Fruit fly (Drosophila melanogaster) S2 (cell line): ENCODE measurements around the gene CG7695.

Experiments used
- CG8478 ChIP-seq: fragments of >200 bp; optimal IDR thresholded peaks from 2 replicates; lab custom pipeline; 2018
- CTCF ChIP-seq, 2 experiments: fragments of >200 bp; optimal IDR thresholded peaks; 2 replicates each; lab custom pipeline; 2018

dm6 chr3R:18616007-18616406 lies 1.3 kb downstream of the CG7695 start:
- TF ChIP-seq CTCF (optimal IDR thresholded peaks at IDR 0.05; lab: Kevin White, UChicago) (no peak), CG8478 (lab: Kevin White, UChicago) (no peak)
